Fruit fly (Drosophila melanogaster) whole organism, embryonic: ENCODE data around the gene cni.
A peak's percentile ranks its signal among the peaks of the same experiment; 100 is the strongest.

Source experiments
- CG12104 ChIP-seq: fragments of 200-800 bp; sonication (Bioruptor generic); optimal IDR thresholded peaks from 3 replicates; lab custom pipeline; 2016; ENCODE audit warnings: missing biosample characterization, missing genetic modification characterization
- CG12219 ChIP-seq: fragments of 200-800 bp; sonication (Bioruptor generic); optimal IDR thresholded peaks from 3 replicates; lab custom pipeline; 2018; ENCODE audit warnings: missing biosample characterization, mild to moderate bottlenecking, missing genetic modification characterization
- CG12299 ChIP-seq: fragments of 200-800 bp; sonication (Bioruptor generic); optimal IDR thresholded peaks from 2 replicates; lab custom pipeline; 2018; ENCODE audit warnings: missing biosample characterization, mild to moderate bottlenecking, missing genetic modification characterization
- CG14965 ChIP-seq: fragments of 200-800 bp; sonication (Bioruptor generic); optimal IDR thresholded peaks from 2 replicates; lab custom pipeline; 2016; ENCODE audit warnings: missing biosample characterization, missing genetic modification characterization, borderline replicate concordance
- CG1529 ChIP-seq: fragments of 200-800 bp; sonication (Bioruptor generic); optimal IDR thresholded peaks from 3 replicates; lab custom pipeline; 2018; ENCODE audit warnings: missing biosample characterization, missing genetic modification characterization
- CG15479 ChIP-seq: fragments of 200-800 bp; sonication (Bioruptor generic); optimal IDR thresholded peaks from 3 replicates; lab custom pipeline; 2019; ENCODE audit warnings: missing biosample characterization, mild to moderate bottlenecking, missing genetic modification characterization, moderate library complexity
- CG16815 ChIP-seq: fragments of 200-800 bp; sonication (Bioruptor generic); optimal IDR thresholded peaks from 3 replicates; lab custom pipeline; 2017; ENCODE audit warnings: missing biosample characterization, mild to moderate bottlenecking, missing genetic modification characterization
- CG17361 ChIP-seq: fragments of 200-800 bp; sonication (Bioruptor generic); IDR thresholded peaks from 3 replicates; pipeline ENCODE4 v1.3.6; 2022; ENCODE audit warnings: missing biosample characterization, missing genetic modification characterization
- CG18011 ChIP-seq: fragments of 200-800 bp; sonication (Bioruptor generic); optimal IDR thresholded peaks from 2 replicates; lab custom pipeline; 2017; ENCODE audit warnings: missing biosample characterization, missing genetic modification characterization, mild to moderate bottlenecking, moderate library complexity, missing genotype
- CG18619 ChIP-seq: fragments of 200-800 bp; sonication (Bioruptor generic); optimal IDR thresholded peaks from 3 replicates; lab custom pipeline; 2017; ENCODE audit warnings: missing biosample characterization, mild to moderate bottlenecking, missing genetic modification characterization
- CG30431 ChIP-seq: fragments of 200-800 bp; sonication (Bioruptor generic); optimal IDR thresholded peaks from 2 replicates; lab custom pipeline; 2017; ENCODE audit warnings: missing biosample characterization, missing genetic modification characterization
- CG4730 ChIP-seq: fragments of 200-800 bp; sonication (Bioruptor generic); IDR thresholded peaks from 2 replicates; pipeline ENCODE4 v1.3.6; 2022; ENCODE audit warnings: missing biosample characterization, missing genetic modification characterization
- CG7786 ChIP-seq: fragments of 200-800 bp; sonication (Bioruptor generic); optimal IDR thresholded peaks from 2 replicates; lab custom pipeline; 2016; ENCODE audit warnings: missing biosample characterization, missing genetic modification characterization
- CG8089 ChIP-seq: fragments of 200-800 bp; sonication (Bioruptor generic); optimal IDR thresholded peaks from 3 replicates; lab custom pipeline; 2016; ENCODE audit warnings: missing biosample characterization, missing genetic modification characterization
- Chrac-16 ChIP-seq: fragments of 200-800 bp; sonication (Bioruptor generic); optimal IDR thresholded peaks from 3 replicates; lab custom pipeline; 2016; ENCODE audit warnings: missing biosample characterization, missing genetic modification characterization
- CkIIα-i1 ChIP-seq: fragments of 200-800 bp; sonication (Bioruptor generic); IDR thresholded peaks from 2 replicates; pipeline ENCODE4 v1.3.6; 2022; ENCODE audit warnings: missing biosample characterization, missing genetic modification characterization
- D19B ChIP-seq: fragments of 200-800 bp; sonication (Bioruptor generic); optimal IDR thresholded peaks from 2 replicates; lab custom pipeline; 2017; ENCODE audit warnings: missing biosample characterization, mild to moderate bottlenecking, missing genetic modification characterization
- Fer3 ChIP-seq: fragments of 200-800 bp; sonication (Bioruptor generic); optimal IDR thresholded peaks from 2 replicates; lab custom pipeline; 2018; ENCODE audit warnings: missing biosample characterization, mild to moderate bottlenecking, missing genetic modification characterization, moderate library complexity
- HLH3B ChIP-seq: fragments of 200-800 bp; sonication (Bioruptor generic); IDR thresholded peaks from 2 replicates; pipeline ENCODE4 v1.3.6; 2022; ENCODE audit warnings: missing biosample characterization, missing genetic modification characterization
- HLH4C ChIP-seq: fragments of 200-800 bp; sonication (Bioruptor generic); IDR thresholded peaks from 3 replicates; pipeline ENCODE4 v1.3.6; 2022; ENCODE audit warnings: missing biosample characterization, missing genetic modification characterization; ENCODE audit not compliant: partially characterized antibody
- Hr39 ChIP-seq: fragments of >200 bp; optimal IDR thresholded peaks from 2 replicates; lab custom pipeline; 2017
- Hr51 ChIP-seq, 2 experiments: fragments of 200-800 bp; sonication (Bioruptor generic); optimal IDR thresholded peaks; 2 replicates in 1 of 2; 3 replicates in 1 of 2; lab custom pipeline; 2016 to 2018; ENCODE audit warnings: missing biosample characterization in 2 of 2, missing genetic modification characterization in 2 of 2, mild to moderate bottlenecking in 1 of 2, moderate library complexity in 1 of 2
- MTF-1 ChIP-seq: fragments of 200-800 bp; sonication (Bioruptor generic); optimal IDR thresholded peaks from 2 replicates; lab custom pipeline; 2018; ENCODE audit warnings: missing biosample characterization, mild to moderate bottlenecking, missing genetic modification characterization, borderline replicate concordance
- Mad ChIP-seq: fragments of 200-800 bp; sonication (Bioruptor generic); optimal IDR thresholded peaks from 2 replicates; lab custom pipeline; 2016; ENCODE audit warnings: missing biosample characterization, missing genetic modification characterization
- NFAT ChIP-seq: fragments of 200-800 bp; sonication (Bioruptor generic); IDR thresholded peaks from 2 replicates; pipeline ENCODE4 v1.3.6; 2022; ENCODE audit warnings: missing biosample characterization, missing genetic modification characterization
- Nf-YA ChIP-seq: fragments of 200-800 bp; sonication (Bioruptor generic); IDR thresholded peaks from 2 replicates; pipeline ENCODE4 v1.3.6; 2022; ENCODE audit warnings: missing biosample characterization, missing genetic modification characterization
- Ptx1 ChIP-seq: fragments of 200-800 bp; sonication (Bioruptor generic); IDR thresholded peaks from 2 replicates; pipeline ENCODE4 v1.3.6; 2022; ENCODE audit warnings: missing biosample characterization, missing genetic modification characterization
- Six4 ChIP-seq: fragments of 200-800 bp; sonication (Bioruptor generic); optimal IDR thresholded peaks from 2 replicates; lab custom pipeline; 2016; ENCODE audit warnings: missing biosample characterization, missing genetic modification characterization
- Ssrp ChIP-seq: fragments of 200-800 bp; sonication (Bioruptor generic); optimal IDR thresholded peaks from 2 replicates; lab custom pipeline; 2018; ENCODE audit warnings: missing biosample characterization, mild to moderate bottlenecking, missing genetic modification characterization, moderate library complexity
- ac ChIP-seq: fragments of 200-800 bp; sonication (Bioruptor generic); optimal IDR thresholded peaks from 3 replicates; lab custom pipeline; 2017; ENCODE audit warnings: missing biosample characterization, mild to moderate bottlenecking, missing genetic modification characterization
- bab2 ChIP-seq: fragments of 200-800 bp; sonication (Bioruptor generic); optimal IDR thresholded peaks from 2 replicates; lab custom pipeline; 2016; ENCODE audit warnings: missing biosample characterization, missing genetic modification characterization
- chinmo ChIP-seq: fragments of 200-800 bp; sonication (Bioruptor generic); IDR thresholded peaks from 4 replicates; pipeline ENCODE4 v1.3.6; 2022; ENCODE audit warnings: missing biosample characterization, missing genetic modification characterization; ENCODE audit not compliant: partially characterized antibody
- danr ChIP-seq: fragments of 200-800 bp; sonication (Bioruptor generic); IDR thresholded peaks from 2 replicates; pipeline ENCODE4 v1.3.6; 2022; ENCODE audit warnings: missing biosample characterization, missing genetic modification characterization
- dati ChIP-seq: fragments of 200-800 bp; sonication (Bioruptor generic); IDR thresholded peaks from 2 replicates; pipeline ENCODE4 v1.3.6; 2022; ENCODE audit warnings: missing biosample characterization, missing genetic modification characterization
- dm ChIP-seq: fragments of 200-800 bp; sonication (Bioruptor generic); optimal IDR thresholded peaks from 3 replicates; lab custom pipeline; 2016; ENCODE audit warnings: missing biosample characterization, missing genetic modification characterization
- eyg ChIP-seq: fragments of 200-800 bp; sonication (Bioruptor generic); optimal IDR thresholded peaks from 3 replicates; lab custom pipeline; 2016; ENCODE audit warnings: missing biosample characterization, missing genetic modification characterization
- h ChIP-seq: fragments of >200 bp; optimal IDR thresholded peaks from 2 replicates; lab custom pipeline; 2017
- ind ChIP-seq: fragments of 200-800 bp; sonication (Bioruptor generic); optimal IDR thresholded peaks from 3 replicates; lab custom pipeline; 2016; ENCODE audit warnings: missing biosample characterization, missing genetic modification characterization
- jigr1 ChIP-seq: fragments of 200-800 bp; sonication (Bioruptor generic); IDR thresholded peaks from 3 replicates; pipeline ENCODE4 v1.3.6; 2022; ENCODE audit warnings: missing biosample characterization, missing genetic modification characterization
- mld ChIP-seq: fragments of 200-800 bp; sonication (Bioruptor generic); IDR thresholded peaks from 3 replicates; pipeline ENCODE4 v1.3.6; 2022; ENCODE audit warnings: missing biosample characterization, missing genetic modification characterization; ENCODE audit not compliant: partially characterized antibody
- nau ChIP-seq: fragments of 200-800 bp; sonication (Bioruptor generic); optimal IDR thresholded peaks from 3 replicates; lab custom pipeline; 2017; ENCODE audit warnings: missing biosample characterization, mild to moderate bottlenecking, missing genetic modification characterization, missing genetic modification reagents
- pfk ChIP-seq: fragments of 200-800 bp; sonication (Bioruptor generic); optimal IDR thresholded peaks from 2 replicates; lab custom pipeline; 2018; ENCODE audit warnings: missing biosample characterization, mild to moderate bottlenecking, missing genetic modification characterization, moderate library complexity
- sens ChIP-seq: fragments of 200-800 bp; sonication (Bioruptor generic); peaks from one replicate; lab custom pipeline; 2016; ENCODE audit warnings: missing biosample characterization, missing genetic modification characterization
- seq ChIP-seq: fragments of 200-800 bp; sonication (Bioruptor generic); IDR thresholded peaks from 2 replicates; pipeline ENCODE4 v1.3.6; 2022; ENCODE audit warnings: missing biosample characterization, missing genetic modification characterization
- slou ChIP-seq: fragments of 200-800 bp; sonication (Bioruptor generic); optimal IDR thresholded peaks from 3 replicates; lab custom pipeline; 2016; ENCODE audit warnings: missing biosample characterization, missing genetic modification characterization
- slp2 ChIP-seq: fragments of 200-800 bp; sonication (Bioruptor generic); optimal IDR thresholded peaks from 2 replicates; lab custom pipeline; 2016; ENCODE audit warnings: missing biosample characterization, missing genetic modification characterization
- tgo ChIP-seq: fragments of 200-800 bp; sonication (Bioruptor generic); IDR thresholded peaks from 3 replicates; pipeline ENCODE4 v1.3.6; 2022; ENCODE audit warnings: missing biosample characterization, missing genetic modification characterization
- tio ChIP-seq: fragments of 200-800 bp; sonication (Bioruptor generic); optimal IDR thresholded peaks from 2 replicates; lab custom pipeline; 2017; ENCODE audit warnings: missing biosample characterization, missing genetic modification characterization, inconsistent platforms
- zfh1 ChIP-seq: fragments of 200-800 bp; sonication (Bioruptor generic); IDR thresholded peaks from 3 replicates; pipeline ENCODE4 v1.3.6; 2022; ENCODE audit warnings: missing biosample characterization, missing genetic modification characterization

Gene cni

dm6 chr2L:16352585-16353580, 42.4 kb upstream of the cni start, which contains the start of the genes Hyls1, chif and CG4455 (continued):
- TF ChIP-seq MTF-1: no peak
- no peak for TF ChIP-seq CG30431 (GFP tag; lab: Kevin White, UChicago)
- no peak for TF ChIP-seq CG16815 (GFP tag; lab: Kevin White, UChicago)
- no peak for TF ChIP-seq bab2 (GFP tag; lab: Kevin White, UChicago)
- peak; percentile 28 for TF ChIP-seq Mad (GFP tag; lab: Kevin White, UChicago)
- TF ChIP-seq CG4730 (GFP tag; lab: Robert Waterston, UW): no peak
- TF ChIP-seq chinmo: 0 out of 4 replicates have a peak, but pooled peaks have one; percentile 12
- TF ChIP-seq h (lab: Kevin White, UChicago): no peak
- TF ChIP-seq pfk (GFP tag; lab: Kevin White, UChicago): no peak
- no peak for TF ChIP-seq HLH3B (GFP tag; lab: Robert Waterston, UW)
- TF ChIP-seq CG12219 (GFP tag; lab: Kevin White, UChicago): no peak
- TF ChIP-seq Hr51 (GFP tag; optimal IDR thresholded peaks at IDR 0.05; lab: Kevin White, UChicago): peak in 1 of 2 experiments; percentile 17
- TF ChIP-seq CG14965 (GFP tag; lab: Kevin White, UChicago): no peak
- TF ChIP-seq sens (GFP tag; lab: Kevin White, UChicago): peak; percentile 74
- TF ChIP-seq Fer3 (tag; lab: Kevin White, UChicago): no peak
- TF ChIP-seq CG7786 (GFP tag; lab: Kevin White, UChicago): no peak
- TF ChIP-seq ind (GFP tag; lab: Kevin White, UChicago): peak; percentile 56
- peak; percentile 19 for TF ChIP-seq CG18619 (GFP tag; lab: Kevin White, UChicago)
- no peak for TF ChIP-seq zfh1 (GFP tag; lab: Robert Waterston, UW)
- TF ChIP-seq eyg (GFP tag; lab: Kevin White, UChicago): no peak
- TF ChIP-seq Chrac-16 (GFP tag; lab: Kevin White, UChicago): peak; percentile 36
- TF ChIP-seq slp2: no peak
- peak; percentile 20; the same call in 1 of the 2 replicates for TF ChIP-seq Ptx1 (GFP tag; lab: Robert Waterston, UW)
- no peak for TF ChIP-seq dm
- TF ChIP-seq danr: no peak
- TF ChIP-seq slou (GFP tag; lab: Kevin White, UChicago): peak; percentile 13
- peak; percentile 79; the same call in 2 of the 3 replicates for TF ChIP-seq mld
- peak; percentile 44 for TF ChIP-seq CG15479 (GFP tag; lab: Kevin White, UChicago)
- TF ChIP-seq Six4 (GFP tag; lab: Kevin White, UChicago): peak; percentile 7
- TF ChIP-seq CG1529 (GFP tag; lab: Kevin White, UChicago): peak; percentile 29
- TF ChIP-seq NFAT (GFP tag; lab: Robert Waterston, UW): no peak
- TF ChIP-seq ac (GFP tag; lab: Kevin White, UChicago): no peak
- peak; percentile 32 for TF ChIP-seq Ssrp (tag; lab: Kevin White, UChicago)
- TF ChIP-seq D19B (GFP tag; lab: Kevin White, UChicago): peak; percentile 78
- no peak for TF ChIP-seq CG18011 (GFP tag; lab: Kevin White, UChicago)
- TF ChIP-seq Nf-YA (GFP tag; lab: Robert Waterston, UW): no peak
- no peak for TF ChIP-seq Hr39 (lab: Kevin White, UChicago)
- TF ChIP-seq CG12299: no peak
- TF ChIP-seq seq: no peak
- TF ChIP-seq jigr1 (GFP tag; lab: Robert Waterston, UW): no peak
- peak; percentile 38 for TF ChIP-seq CG12104
- TF ChIP-seq HLH4C (GFP tag; lab: Robert Waterston, UW): peak; percentile 93
- no peak for TF ChIP-seq nau
- no peak for TF ChIP-seq tio (GFP tag; lab: Kevin White, UChicago)
- no peak for TF ChIP-seq dati (GFP tag; lab: Robert Waterston, UW)
- TF ChIP-seq tgo (GFP tag; lab: Robert Waterston, UW): 0 out of 3 replicates have a peak, but pooled peaks have one; percentile 16
- TF ChIP-seq CG17361 (GFP tag; lab: Robert Waterston, UW): peak; percentile 59; the same call in 2 of the 3 replicates
- no peak for TF ChIP-seq CG8089
- no peak for TF ChIP-seq CkIIα-i1 (GFP tag; lab: Robert Waterston, UW)
